Fruit fly (Drosophila melanogaster) whole organism, embryonic: ENCODE data around the gene SkpA.
A peak's percentile ranks its signal among the peaks of the same experiment; 100 is the strongest.

Experiments used
- Aef1 ChIP-seq: fragments of 200-800 bp; sonication (Bioruptor generic); IDR thresholded peaks from 3 replicates; pipeline ENCODE4 v1.3.6; 2022; ENCODE audit warnings: missing biosample characterization, missing genetic modification characterization
- CG11723 ChIP-seq: fragments of 200-800 bp; sonication (Bioruptor generic); optimal IDR thresholded peaks from 2 replicates; lab custom pipeline; 2017; ENCODE audit warnings: missing biosample characterization, mild to moderate bottlenecking, missing genetic modification characterization
- CG1233 ChIP-seq: fragments of 200-800 bp; sonication (Bioruptor generic); optimal IDR thresholded peaks from 4 replicates; lab custom pipeline; 2018; ENCODE audit warnings: missing biosample characterization, mild to moderate bottlenecking, missing genetic modification characterization
- CG13775 ChIP-seq: fragments of 200-800 bp; sonication (Bioruptor generic); optimal IDR thresholded peaks from 3 replicates; lab custom pipeline; 2017; ENCODE audit warnings: missing biosample characterization, mild to moderate bottlenecking, missing genetic modification characterization
- CG17186 ChIP-seq: fragments of 200-800 bp; sonication (Bioruptor generic); optimal IDR thresholded peaks from 3 replicates; lab custom pipeline; 2017; ENCODE audit warnings: missing biosample characterization, missing genetic modification reagents, missing genetic modification characterization
- CG17829 ChIP-seq: fragments of 200-800 bp; optimal IDR thresholded peaks from 2 replicates; lab custom pipeline; 2019; ENCODE audit warnings: missing biosample characterization, mild to moderate bottlenecking, missing genetic modification characterization, moderate library complexity
- CG18764 ChIP-seq: fragments of 200-800 bp; sonication (Bioruptor generic); optimal IDR thresholded peaks from 3 replicates; lab custom pipeline; 2016; ENCODE audit warnings: missing biosample characterization, missing genetic modification characterization
- CG31365 ChIP-seq: fragments of 200-800 bp; sonication (Bioruptor generic); optimal IDR thresholded peaks from 2 replicates; lab custom pipeline; 2018; ENCODE audit warnings: missing biosample characterization, mild to moderate bottlenecking, missing genetic modification characterization
- CG5180 ChIP-seq: fragments of 200-800 bp; sonication (Bioruptor generic); optimal IDR thresholded peaks from 3 replicates; lab custom pipeline; 2017; ENCODE audit warnings: missing biosample characterization, missing genetic modification characterization, mild to moderate bottlenecking, moderate library complexity, missing genetic modification reagents
- CG7745 ChIP-seq: fragments of 200-800 bp; sonication (Bioruptor generic); optimal IDR thresholded peaks from 2 replicates; lab custom pipeline; 2018; ENCODE audit warnings: missing biosample characterization, mild to moderate bottlenecking, missing genetic modification characterization, moderate library complexity
- CG7928 ChIP-seq: fragments of 200-800 bp; sonication (Bioruptor generic); optimal IDR thresholded peaks from 2 replicates; lab custom pipeline; 2017; ENCODE audit warnings: missing biosample characterization, mild to moderate bottlenecking, missing genetic modification characterization
- CG9797 ChIP-seq: fragments of 200-800 bp; sonication (Bioruptor generic); optimal IDR thresholded peaks from 3 replicates; lab custom pipeline; 2018; ENCODE audit warnings: missing biosample characterization, mild to moderate bottlenecking, missing genetic modification characterization
- CHES-1-like ChIP-seq: fragments of 200-800 bp; sonication (Bioruptor generic); optimal IDR thresholded peaks from 2 replicates; lab custom pipeline; 2016; ENCODE audit warnings: missing biosample characterization, missing genetic modification characterization
- D19B ChIP-seq: fragments of 200-800 bp; sonication (Bioruptor generic); optimal IDR thresholded peaks from 2 replicates; lab custom pipeline; 2017; ENCODE audit warnings: missing biosample characterization, mild to moderate bottlenecking, missing genetic modification characterization
- E2f2 ChIP-seq: fragments of 200-800 bp; sonication (Bioruptor generic); IDR thresholded peaks from 2 replicates; pipeline ENCODE4 v1.3.6; 2022; ENCODE audit warnings: missing biosample characterization, missing genetic modification characterization
- HLH54F ChIP-seq: fragments of 200-800 bp; sonication (Bioruptor generic); optimal IDR thresholded peaks from 3 replicates; lab custom pipeline; 2016; ENCODE audit warnings: missing biosample characterization, missing genetic modification characterization
- Hmr ChIP-seq: fragments of 200-800 bp; sonication (Bioruptor generic); optimal IDR thresholded peaks from 3 replicates; lab custom pipeline; 2017; ENCODE audit warnings: mild to moderate bottlenecking, missing biosample characterization, missing genetic modification reagents, missing genetic modification characterization
- Hr39 ChIP-seq: fragments of >200 bp; optimal IDR thresholded peaks from 2 replicates; lab custom pipeline; 2017
- Hr78 ChIP-seq, 2 experiments: fragments of 200-800 bp in 1 of 2; fragments of >200 bp in 1 of 2; sonication (Bioruptor generic) in 1 of 2; optimal IDR thresholded peaks; 2 replicates each; lab custom pipeline; 2017 to 2019; ENCODE audit warnings: missing biosample characterization in 2 of 2, missing genetic modification characterization in 2 of 2, mild to moderate bottlenecking in 1 of 2, moderate library complexity in 1 of 2
- Med ChIP-seq: fragments of 200-800 bp; sonication (Bioruptor generic); peaks from one replicate; lab custom pipeline; 2016; ENCODE audit warnings: missing biosample characterization, missing genetic modification characterization, mild to moderate bottlenecking, inconsistent platforms, moderate library complexity
- Scr ChIP-seq: fragments of 200-800 bp; sonication (Bioruptor generic); IDR thresholded peaks from 2 replicates; pipeline ENCODE4 v1.3.6; 2022; ENCODE audit warnings: missing biosample characterization, missing genetic modification characterization; ENCODE audit not compliant: partially characterized antibody
- Side ChIP-seq: fragments of 200-800 bp; sonication (Bioruptor generic); optimal IDR thresholded peaks from 2 replicates; lab custom pipeline; 2016; ENCODE audit warnings: missing biosample characterization, missing genetic modification characterization
- Sox100B ChIP-seq: fragments of 200-800 bp; sonication (Bioruptor generic); optimal IDR thresholded peaks from 3 replicates; lab custom pipeline; 2018; ENCODE audit warnings: missing biosample characterization, mild to moderate bottlenecking, missing genetic modification characterization
- Taf1 ChIP-seq: fragments of 200-800 bp; sonication (Bioruptor generic); IDR thresholded peaks from 2 replicates; pipeline ENCODE4 v1.3.6; 2022; ENCODE audit warnings: missing biosample characterization, missing genetic modification characterization
- bcd ChIP-seq: fragments of 200-800 bp; sonication (Bioruptor generic); optimal IDR thresholded peaks from 2 replicates; lab custom pipeline; 2017; ENCODE audit warnings: missing biosample characterization, mild to moderate bottlenecking, missing genetic modification characterization
- crol ChIP-seq: fragments of 200-800 bp; sonication (Bioruptor generic); IDR thresholded peaks from 2 replicates; pipeline ENCODE4 v1.3.6; 2022; ENCODE audit warnings: missing biosample characterization, missing genetic modification characterization
- dmrt11E ChIP-seq: fragments of 200-800 bp; sonication (Bioruptor generic); optimal IDR thresholded peaks from 3 replicates; lab custom pipeline; 2018; ENCODE audit warnings: missing biosample characterization, mild to moderate bottlenecking, missing genetic modification characterization, moderate library complexity
- eyg ChIP-seq: fragments of 200-800 bp; sonication (Bioruptor generic); optimal IDR thresholded peaks from 3 replicates; lab custom pipeline; 2016; ENCODE audit warnings: missing biosample characterization, missing genetic modification characterization
- gt ChIP-seq: fragments of 200-800 bp; sonication (Bioruptor generic); IDR thresholded peaks from 2 replicates; pipeline ENCODE4 v1.3.6; 2022; ENCODE audit warnings: missing biosample characterization, missing genetic modification characterization
- hth ChIP-seq: fragments of >200 bp; optimal IDR thresholded peaks from 2 replicates; lab custom pipeline; 2017; ENCODE audit warnings: inconsistent platforms
- knrl ChIP-seq: fragments of 200-800 bp; sonication (Bioruptor generic); IDR thresholded peaks from 3 replicates; pipeline ENCODE4 v1.3.6; 2022; ENCODE audit warnings: missing biosample characterization, missing genetic modification characterization; ENCODE audit not compliant: partially characterized antibody
- sens ChIP-seq: fragments of 200-800 bp; sonication (Bioruptor generic); peaks from one replicate; lab custom pipeline; 2016; ENCODE audit warnings: missing biosample characterization, missing genetic modification characterization
- sens-2 ChIP-seq: fragments of 200-800 bp; sonication (Bioruptor generic); IDR thresholded peaks from 2 replicates; pipeline ENCODE4 v1.3.6; 2022; ENCODE audit warnings: missing biosample characterization, missing genetic modification characterization
- sima ChIP-seq: fragments of 200-800 bp; sonication (Bioruptor generic); optimal IDR thresholded peaks from 2 replicates; lab custom pipeline; 2016; ENCODE audit warnings: missing biosample characterization, missing genetic modification characterization
- slou ChIP-seq: fragments of 200-800 bp; sonication (Bioruptor generic); optimal IDR thresholded peaks from 3 replicates; lab custom pipeline; 2016; ENCODE audit warnings: missing biosample characterization, missing genetic modification characterization
- sr ChIP-seq: fragments of 200-800 bp; sonication (Bioruptor generic); IDR thresholded peaks from 3 replicates; pipeline ENCODE4 v1.3.6; 2022; ENCODE audit warnings: missing biosample characterization, missing genetic modification characterization
- stc ChIP-seq: fragments of 200-800 bp; sonication (Bioruptor generic); IDR thresholded peaks from 2 replicates; pipeline ENCODE4 v1.3.6; 2022; ENCODE audit warnings: missing biosample characterization, missing genetic modification characterization
- tna ChIP-seq: fragments of 200-800 bp; sonication (Bioruptor generic); IDR thresholded peaks from 2 replicates; pipeline ENCODE4 v1.3.6; 2022; ENCODE audit warnings: missing biosample characterization, missing genetic modification characterization; ENCODE audit not compliant: partially characterized antibody
- usp ChIP-seq: fragments of >200 bp; optimal IDR thresholded peaks from 2 replicates; lab custom pipeline; 2017; ENCODE audit warnings: missing biosample characterization, missing genetic modification characterization

The SkpA gene

dm6 chrX:696064-696463, 40.1 kb downstream of the SkpA start (continued):
- TF ChIP-seq sens-2 (GFP tag; lab: Robert Waterston, UW) (no peak), D19B (GFP tag; lab: Kevin White, UChicago) (no peak), CG17186 (GFP tag; lab: Kevin White, UChicago) (no peak), Aef1 (GFP tag; lab: Robert Waterston, UW) (no peak), usp (GFP tag; lab: Kevin White, UChicago) (no peak), Taf1 (GFP tag; lab: Robert Waterston, UW) (no peak), CG7745 (no peak), CG7928 (GFP tag; lab: Kevin White, UChicago) (no peak), CG11723 (GFP tag; lab: Kevin White, UChicago) (no peak), Hmr (no peak), Scr (GFP tag; lab: Robert Waterston, UW) (no peak), bcd (GFP tag; lab: Kevin White, UChicago) (no peak), Side (GFP tag; lab: Kevin White, UChicago) (no peak), CG17829 (peak; percentile 13), sr (GFP tag; lab: Robert Waterston, UW) (no peak), tna (GFP tag; lab: Robert Waterston, UW) (no peak), CG1233 (no peak), hth (lab: Kevin White, UChicago) (no peak), CG13775 (no peak), knrl (GFP tag; lab: Robert Waterston, UW) (no peak), CG31365 (no peak), CG9797 (no peak), CHES-1-like (GFP tag; lab: Kevin White, UChicago) (no peak), E2f2 (GFP tag; lab: Robert Waterston, UW) (no peak), eyg (GFP tag; lab: Kevin White, UChicago) (no peak), crol (GFP tag; lab: Robert Waterston, UW) (no peak), CG18764 (GFP tag; lab: Kevin White, UChicago) (no peak), CG5180 (GFP tag; lab: Kevin White, UChicago) (no peak), slou (no peak), Sox100B (GFP tag; lab: Kevin White, UChicago) (no peak), dmrt11E (tag; lab: Kevin White, UChicago) (peak; percentile 58), sima (GFP tag; lab: Kevin White, UChicago) (no peak)

dm6 chrX:702484-702883, 46.6 kb downstream of the SkpA start:
- TF ChIP-seq Hr78 (GFP tag; optimal IDR thresholded peaks at IDR 0.05; lab: Kevin White, UChicago) (peak in 1 of 2 experiments; percentile 95), Med (GFP tag; lab: Kevin White, UChicago) (no peak), HLH54F (GFP tag; lab: Kevin White, UChicago) (no peak), sens (GFP tag; lab: Kevin White, UChicago) (peak; percentile 34), Hr39 (lab: Kevin White, UChicago) (no peak), gt (GFP tag; lab: Robert Waterston, UW) (no peak), stc (no peak)
